Worm (Caenorhabditis elegans) whole organism, L4/young adult: ENCODE data around the gene C25H3.16.

ENCODE experiments used
- dao-5 ChIP-seq: sonication (generic microtip); optimal IDR thresholded peaks from 2 replicates; lab custom pipeline; 2016; ENCODE audit warnings: missing genotype, missing genetic modification characterization, moderate library complexity, missing compliant biosample characterization
- him-1 ChIP-seq: sonication (generic microtip); optimal IDR thresholded peaks from 2 replicates; lab custom pipeline; 2016; ENCODE audit warnings: missing genotype, missing genetic modification reagents, missing genetic modification characterization, missing compliant biosample characterization

DNA sequence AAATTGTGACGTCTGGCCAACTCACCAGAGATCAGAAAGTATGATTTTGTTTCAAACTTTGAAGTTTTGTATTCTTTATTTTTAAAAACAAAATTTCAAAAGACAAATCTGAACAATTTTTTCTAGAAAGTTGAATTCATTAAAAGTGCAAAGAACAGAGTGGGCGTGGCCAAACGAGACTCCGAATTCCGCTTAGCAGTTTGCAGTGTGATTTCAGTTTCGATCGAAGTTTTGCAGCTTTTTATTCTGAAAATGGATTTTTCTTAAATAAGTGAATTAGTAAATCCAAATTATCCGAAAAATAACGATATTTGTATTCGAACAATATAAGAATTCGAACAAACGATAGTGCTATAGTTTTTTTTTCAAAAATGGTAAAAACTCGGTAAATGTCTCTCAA is 32.6 kb upstream of the C25H3.16 start:
- TF ChIP-seq dao-5 (tag; lab: Kevin White, UChicago) = no peak
- TF ChIP-seq him-1 = no peak
